Worm (Caenorhabditis elegans) whole organism, mixed stage, embryonic: Measurements from ENCODE around the gene R02F2.4.

Source experiments
- flh-1 ChIP-seq: fragments of 200-800 bp; sonication (Bioruptor generic); optimal IDR thresholded peaks from 2 replicates; lab custom pipeline; 2018; ENCODE audit warnings: mild to moderate bottlenecking, missing genetic modification characterization, moderate library complexity, missing compliant biosample characterization
- lsy-2 ChIP-seq: fragments of 150-350 bp; optimal IDR thresholded peaks from 2 replicates; lab custom pipeline; 2014; ENCODE audit warnings: missing biosample characterization, missing genetic modification characterization
- mab-5 ChIP-seq: fragments of 150-350 bp; optimal IDR thresholded peaks from 2 replicates; lab custom pipeline; 2014; ENCODE audit warnings: missing biosample characterization, missing genetic modification characterization
- nhr-76 ChIP-seq: sonication (generic microtip); optimal IDR thresholded peaks from 2 replicates; lab custom pipeline; 2017; ENCODE audit warnings: missing biosample characterization, missing genetic modification characterization
- unc-62 ChIP-seq: fragments of 150-350 bp; optimal IDR thresholded peaks from 2 replicates; lab custom pipeline; 2014; ENCODE audit warnings: missing biosample characterization, missing genetic modification reagents, missing genetic modification characterization

- no peak for TF ChIP-seq nhr-76 (tag; lab: Kevin White, UChicago)
- TF ChIP-seq unc-62 (GFP tag; lab: Kevin White, UChicago) = no peak
- TF ChIP-seq lsy-2 (tag; lab: Kevin White, UChicago) = no peak
- TF ChIP-seq flh-1 = no peak
- TF ChIP-seq mab-5 (tag; lab: Kevin White, UChicago) = no peak
Observed at ce11 chrIII:5499942-5500341, 15.9 kb downstream of the R02F2.4 start.
